Worm (Caenorhabditis elegans) whole organism, midembryonic: Measurements from ENCODE around the gene kel-8.
A peak's percentile ranks its signal among the peaks of the same experiment; 100 is the strongest.

Experiments used
- T22C8.4 ChIP-seq: fragments of 200-800 bp; sonication (Bioruptor generic); IDR thresholded peaks from 2 replicates; pipeline ENCODE4 v1.3.6; 2022; ENCODE audit warnings: missing genetic modification characterization, missing compliant biosample characterization
- flt-1 ChIP-seq: fragments of 200-800 bp; sonication (Bioruptor generic); IDR thresholded peaks from 2 replicates; pipeline ENCODE4 v1.3.6; 2022; ENCODE audit warnings: missing genetic modification characterization, missing compliant biosample characterization
- klf-2 ChIP-seq: fragments of 200-800 bp; sonication (Bioruptor generic); conservative IDR thresholded peaks from 2 replicates; pipeline ENCODE4 v1.3.6; 2022; ENCODE audit warnings: missing genetic modification reagents, missing genetic modification characterization, missing compliant biosample characterization
- ztf-23 ChIP-seq: fragments of 200-800 bp; sonication (Bioruptor generic); IDR thresholded peaks from 2 replicates; pipeline ENCODE4 v1.3.6; 2022; ENCODE audit warnings: missing genetic modification reagents, missing genetic modification characterization, missing compliant biosample characterization
- ztf-29 ChIP-seq: fragments of 200-800 bp; sonication (Bioruptor generic); IDR thresholded peaks from 2 replicates; pipeline ENCODE4 v1.3.6; 2022; ENCODE audit warnings: missing genetic modification reagents, missing genetic modification characterization, missing compliant biosample characterization

- TF ChIP-seq ztf-23 (GFP tag; lab: Robert Waterston, UW) (peak; percentile 70; the same call in 1 of the 2 replicates), T22C8.4 (GFP tag; lab: Robert Waterston, UW) (0 out of 2 replicates have a peak, but pooled peaks have one; percentile 33), klf-2 (GFP tag; lab: Robert Waterston, UW) (no peak), flt-1 (GFP tag; lab: Robert Waterston, UW) (peak; percentile 68; the same call in 1 of the 2 replicates), ztf-29 (GFP tag; lab: Robert Waterston, UW) (peak; percentile 41; the same call in 1 of the 2 replicates)
Observed at ce11 chrV:2638545-2638944, 32.7 kb upstream of the kel-8 start, which contains the start of gene W02H5.19.
